Worm (Caenorhabditis elegans) whole organism, L1 larva: ENCODE measurements around the gene ZC449.2.

Source experiments
- C04F5.9 ChIP-seq: sonication (generic microtip); optimal IDR thresholded peaks from 2 replicates; lab custom pipeline; 2016; ENCODE audit warnings: missing genetic modification characterization, missing compliant biosample characterization
- C34B4.2 ChIP-seq: sonication (generic microtip); optimal IDR thresholded peaks from 2 replicates; lab custom pipeline; 2017; ENCODE audit warnings: mild to moderate bottlenecking, missing genetic modification characterization, missing compliant biosample characterization
- F16B12.6 ChIP-seq: fragments of 150-350 bp; optimal IDR thresholded peaks from 2 replicates; lab custom pipeline; 2014; ENCODE audit warnings: missing biosample characterization, missing genetic modification characterization
- aly-2 ChIP-seq: fragments of 150-350 bp; optimal IDR thresholded peaks from 2 replicates; lab custom pipeline; 2014; ENCODE audit warnings: missing biosample characterization, missing genetic modification characterization
- ceh-8 ChIP-seq: fragments of 200-800 bp; sonication (Bioruptor generic); optimal IDR thresholded peaks from 2 replicates; lab custom pipeline; 2018; ENCODE audit warnings: mild to moderate bottlenecking, missing genetic modification characterization, moderate library complexity, missing compliant biosample characterization
- ceh-82 ChIP-seq, 3 experiments: fragments of 150-350 bp in 1 of 3; sonication (generic microtip) in 2 of 3; optimal IDR thresholded peaks; 2 replicates each; lab custom pipeline; 2014 to 2017; ENCODE audit warnings: missing biosample characterization in 3 of 3, missing genetic modification characterization in 3 of 3
- ceh-88 ChIP-seq: fragments of 200-800 bp; sonication (Bioruptor generic); IDR thresholded peaks from 2 replicates; pipeline ENCODE4 v1.3.6; 2022; ENCODE audit warnings: missing genetic modification characterization, missing compliant biosample characterization
- ceh-90 ChIP-seq: sonication (generic microtip); optimal IDR thresholded peaks from 2 replicates; lab custom pipeline; 2016; ENCODE audit warnings: missing genetic modification characterization, missing compliant biosample characterization
- efl-1 ChIP-seq, 4 experiments: fragments of 150-350 bp; optimal IDR thresholded peaks in 3 of 4; peaks in 1 of 4; 1 replicate in 1 of 4; 2 replicates in 3 of 4; lab custom pipeline; 2014; ENCODE audit warnings: missing biosample characterization in 2 of 4, missing genetic modification characterization in 2 of 4, missing genetic modification reagents in 2 of 4
- egl-13 ChIP-seq: sonication (generic microtip); optimal IDR thresholded peaks from 2 replicates; lab custom pipeline; 2016; ENCODE audit warnings: missing genotype, missing genetic modification reagents, missing genetic modification characterization, missing compliant biosample characterization
- elt-2 ChIP-seq: sonication (generic microtip); optimal IDR thresholded peaks from 2 replicates; lab custom pipeline; 2016; ENCODE audit warnings: missing genetic modification characterization, mild to moderate bottlenecking, inconsistent platforms, missing compliant biosample characterization, missing genetic modification reagents
- ets-5 ChIP-seq: fragments of 200-800 bp; sonication (Bioruptor generic); IDR thresholded peaks from 2 replicates; pipeline ENCODE4 v1.3.6; 2022; ENCODE audit warnings: missing genetic modification characterization, missing compliant biosample characterization
- fkh-4 ChIP-seq: sonication (generic microtip); optimal IDR thresholded peaks from 2 replicates; lab custom pipeline; 2016; ENCODE audit warnings: missing compliant biosample characterization, missing genetic modification characterization, borderline replicate concordance
- irx-1 ChIP-seq: sonication (generic microtip); optimal IDR thresholded peaks from 2 replicates; lab custom pipeline; 2016; ENCODE audit warnings: missing genetic modification characterization, missing compliant biosample characterization
- isw-1 ChIP-seq: fragments of 200-800 bp; sonication (Bioruptor generic); IDR thresholded peaks from 2 replicates; pipeline ENCODE4 v1.3.6; 2022; ENCODE audit warnings: missing genetic modification characterization, missing compliant biosample characterization
- lin-15B ChIP-seq: fragments of 150-350 bp; sonication (generic microtip); optimal IDR thresholded peaks from 3 replicates; lab custom pipeline; 2014; ENCODE audit warnings: missing biosample characterization, missing genetic modification characterization
- lin-35 ChIP-seq, 2 experiments: fragments of 150-350 bp; optimal IDR thresholded peaks; 2 replicates each; lab custom pipeline; 2014; ENCODE audit warnings: missing biosample characterization in 2 of 2, missing genetic modification characterization in 2 of 2, missing genetic modification reagents in 2 of 2
- lir-3 ChIP-seq: sonication (generic microtip); optimal IDR thresholded peaks from 2 replicates; lab custom pipeline; 2016; ENCODE audit warnings: mild to moderate bottlenecking, missing genetic modification characterization, moderate library complexity, missing compliant biosample characterization; ENCODE audit not compliant: poor library complexity
- nhr-12 ChIP-seq: sonication (generic microtip); optimal IDR thresholded peaks from 2 replicates; lab custom pipeline; 2017; ENCODE audit warnings: missing biosample characterization, missing genetic modification characterization
- nhr-237 ChIP-seq: fragments of 150-350 bp; optimal IDR thresholded peaks from 2 replicates; lab custom pipeline; 2014; ENCODE audit warnings: missing biosample characterization, missing genetic modification characterization
- nhr-28 ChIP-seq: fragments of 150-350 bp; optimal IDR thresholded peaks from 2 replicates; lab custom pipeline; 2014; ENCODE audit warnings: missing biosample characterization, missing genetic modification characterization
- nhr-71 ChIP-seq: sonication (generic microtip); optimal IDR thresholded peaks from 2 replicates; lab custom pipeline; 2016; ENCODE audit warnings: mild to moderate bottlenecking, missing genetic modification characterization, moderate library complexity, missing compliant biosample characterization
- nhr-76 ChIP-seq: sonication (generic microtip); optimal IDR thresholded peaks from 2 replicates; lab custom pipeline; 2017; ENCODE audit warnings: missing biosample characterization, missing genetic modification characterization
- nhr-77 ChIP-seq: fragments of 150-350 bp; optimal IDR thresholded peaks from 2 replicates; lab custom pipeline; 2014; ENCODE audit warnings: missing biosample characterization, missing genetic modification characterization
- nhr-84 ChIP-seq: sonication (generic microtip); optimal IDR thresholded peaks from 2 replicates; lab custom pipeline; 2017; ENCODE audit warnings: missing biosample characterization, missing genetic modification characterization
- nhr-90 ChIP-seq: sonication (generic microtip); optimal IDR thresholded peaks from 2 replicates; lab custom pipeline; 2016; ENCODE audit warnings: mild to moderate bottlenecking, missing genetic modification characterization, missing compliant biosample characterization; ENCODE audit not compliant: poor library complexity
- pag-3 ChIP-seq: sonication (generic microtip); optimal IDR thresholded peaks from 2 replicates; lab custom pipeline; 2017; ENCODE audit warnings: missing genetic modification characterization, mild to moderate bottlenecking, missing compliant biosample characterization, antibody characterized with exemption, borderline replicate concordance; ENCODE audit not compliant: insufficient read depth
- pax-3 ChIP-seq: fragments of 200-800 bp; sonication (Bioruptor generic); optimal IDR thresholded peaks from 2 replicates; lab custom pipeline; 2018; ENCODE audit warnings: mild to moderate bottlenecking, missing genetic modification characterization, moderate library complexity, missing compliant biosample characterization
- skn-1 ChIP-seq: fragments of 150-350 bp; optimal IDR thresholded peaks from 2 replicates; lab custom pipeline; 2014; ENCODE audit warnings: missing biosample characterization, missing genetic modification characterization
- snpc-4 ChIP-seq: fragments of 150-350 bp; optimal IDR thresholded peaks from 2 replicates; lab custom pipeline; 2014; ENCODE audit warnings: missing biosample characterization, missing genetic modification characterization
- unc-130 ChIP-seq: fragments of 150-350 bp; optimal IDR thresholded peaks from 2 replicates; lab custom pipeline; 2017; ENCODE audit warnings: missing biosample characterization, missing genetic modification characterization, inconsistent platforms
- unc-30 ChIP-seq: sonication (generic microtip); optimal IDR thresholded peaks from 2 replicates; lab custom pipeline; 2017; ENCODE audit warnings: missing biosample characterization, missing genetic modification characterization
- unc-86 ChIP-seq: sonication (generic microtip); optimal IDR thresholded peaks from 2 replicates; lab custom pipeline; 2016; ENCODE audit warnings: missing genetic modification characterization, missing compliant biosample characterization
- zag-1 ChIP-seq: fragments of 150-350 bp; optimal IDR thresholded peaks from 2 replicates; lab custom pipeline; 2014; ENCODE audit warnings: missing biosample characterization, missing genetic modification characterization
- zip-4 ChIP-seq: fragments of 200-800 bp; sonication (Bioruptor generic); optimal IDR thresholded peaks from 2 replicates; lab custom pipeline; 2018; ENCODE audit warnings: mild to moderate bottlenecking, missing genetic modification characterization, moderate library complexity, missing compliant biosample characterization

The ZC449.2 gene

ce11 chrX:5033868-5034267 is 12.8 kb downstream of the ZC449.2 start, which contains the start of gene ZC449.4:
TSS of gene ZC449.4 (minus strand) at chrX:5033968.
- no peak for TF ChIP-seq ceh-90
- no peak for TF ChIP-seq C34B4.2 (tag; lab: Kevin White, UChicago)
- no peak for TF ChIP-seq unc-130 (tag; lab: Kevin White, UChicago)
- no peak for TF ChIP-seq nhr-28 (tag; lab: Kevin White, UChicago)

ce11 chrX:5037673-5038072 is 16.6 kb downstream of the ZC449.2 start, which contains the start of gene ZC449.5:
TSS of gene ZC449.5 (minus strand) at chrX:5037773.
- TF ChIP-seq fkh-4 (tag; lab: Kevin White, UChicago) (no peak), unc-86 (tag; lab: Kevin White, UChicago) (no peak), nhr-71 (tag; lab: Kevin White, UChicago) (no peak), unc-130 (tag; lab: Kevin White, UChicago) (no peak), nhr-84 (no peak), efl-1 (optimal IDR thresholded peaks at IDR 0.05; lab: Kevin White, UChicago) (no peak), efl-1 (GFP tag; optimal IDR thresholded peaks at IDR 0.05 in 1 of 2; lab: Kevin White, UChicago) (no peak), nhr-77 (tag; lab: Kevin White, UChicago) (no peak), C04F5.9 (tag; lab: Kevin White, UChicago) (no peak), elt-2 (tag; lab: Kevin White, UChicago) (no peak), ceh-82 (tag; optimal IDR thresholded peaks at IDR 0.05; lab: Kevin White, UChicago) (no peak), ceh-88 (no peak), isw-1 (GFP tag; lab: Robert Waterston, UW) (no peak), nhr-12 (tag; lab: Kevin White, UChicago) (no peak), irx-1 (no peak), ceh-8 (GFP tag; lab: Kevin White, UChicago) (no peak)
- TF ChIP-seq, all 84 proteins: peak for 0

- no peak for TF ChIP-seq ceh-90
- no peak for TF ChIP-seq nhr-237 (tag; lab: Kevin White, UChicago)
- TF ChIP-seq egl-13, result no peak
- TF ChIP-seq nhr-90 (tag; lab: Kevin White, UChicago), result no peak
- no peak for TF ChIP-seq F16B12.6 (tag; lab: Kevin White, UChicago)
- no peak for TF ChIP-seq pag-3 (tag; lab: Kevin White, UChicago)
- TF ChIP-seq pax-3 (tag; lab: Kevin White, UChicago), result no peak
- TF ChIP-seq nhr-76 (tag; lab: Kevin White, UChicago), result no peak
- TF ChIP-seq zag-1 (tag; lab: Kevin White, UChicago), result no peak
- no peak for TF ChIP-seq lin-35 (GFP tag; optimal IDR thresholded peaks at IDR 0.05; lab: Kevin White, UChicago)
- no peak for TF ChIP-seq lin-15B (tag; lab: Kevin White, UChicago)
- TF ChIP-seq efl-1 (optimal IDR thresholded peaks at IDR 0.05; lab: Kevin White, UChicago), result no peak
- TF ChIP-seq efl-1 (GFP tag; optimal IDR thresholded peaks at IDR 0.05 in 1 of 2; lab: Kevin White, UChicago), result no peak
- no peak for TF ChIP-seq aly-2 (tag; lab: Kevin White, UChicago)
Observed at ce11 chrX:5038812-5039211, 17.7 kb downstream of the ZC449.2 start.

- no peak for TF ChIP-seq lir-3
- TF ChIP-seq snpc-4, result no peak
- no peak for TF ChIP-seq skn-1
- TF ChIP-seq nhr-28 (tag; lab: Kevin White, UChicago), result no peak
- TF ChIP-seq nhr-90 (tag; lab: Kevin White, UChicago), result no peak
- TF ChIP-seq ets-5 (GFP tag; lab: Robert Waterston, UW), result no peak
- TF ChIP-seq unc-30 (tag; lab: Kevin White, UChicago), result no peak
- TF ChIP-seq ceh-8 (GFP tag; lab: Kevin White, UChicago), result no peak
- no peak for TF ChIP-seq zip-4
- TF ChIP-seq, all 84 proteins: peak for 0
Observed at ce11 chrX:5040038-5040437, 19.0 kb downstream of the ZC449.2 start.
